Fruit fly (Drosophila melanogaster): ENCODE results near the gene CG43638.

The CG43638 gene

DNA sequence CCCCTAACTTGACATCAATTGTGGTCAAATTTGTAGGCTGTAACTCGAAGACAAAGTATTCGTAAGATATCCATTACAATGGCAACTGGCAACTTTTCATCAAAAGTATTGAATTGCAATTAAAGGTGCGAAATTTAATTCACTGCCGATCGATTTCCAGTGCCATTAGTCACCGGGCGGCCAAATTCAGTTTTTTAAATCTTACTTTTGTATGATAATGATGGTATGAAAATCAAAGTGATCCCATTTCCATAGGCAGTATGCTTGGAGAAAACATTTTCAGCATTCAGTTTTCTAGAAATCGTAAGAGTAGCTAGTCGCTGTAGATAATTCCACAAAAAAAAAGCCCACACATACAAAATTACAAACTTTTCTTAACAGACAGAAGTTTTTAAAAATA, at the start of gene CG43638:
TSS of gene CG43638 (plus strand) at position 301 of the 400 bp plus-strand sequence.
- TF ChIP-seq GATAd (GFP tag; optimal IDR thresholded peaks at IDR 0.05): no peak
- no peak for TF ChIP-seq Abd-B (GFP tag; optimal IDR thresholded peaks at IDR 0.05)
- no peak for TF ChIP-seq dmrt93B (GFP tag; optimal IDR thresholded peaks at IDR 0.05)
- TF ChIP-seq Dif (GFP tag; optimal IDR thresholded peaks at IDR 0.05; ENCODE audit: partially characterized antibody): no peak
- no peak for TF ChIP-seq Vsx2 (GFP tag; optimal IDR thresholded peaks at IDR 0.05; ENCODE audit: partially characterized antibody)
- TF ChIP-seq Myc (optimal IDR thresholded peaks at IDR 0.05): no peak
- no peak for TF ChIP-seq fru (GFP tag; optimal IDR thresholded peaks at IDR 0.05)
- no peak for TF ChIP-seq brk (GFP tag; optimal IDR thresholded peaks at IDR 0.05)
- no peak for TF ChIP-seq woc (GFP tag; optimal IDR thresholded peaks at IDR 0.05)
- no peak for TF ChIP-seq OdsH (GFP tag; optimal IDR thresholded peaks at IDR 0.05)

DNA sequence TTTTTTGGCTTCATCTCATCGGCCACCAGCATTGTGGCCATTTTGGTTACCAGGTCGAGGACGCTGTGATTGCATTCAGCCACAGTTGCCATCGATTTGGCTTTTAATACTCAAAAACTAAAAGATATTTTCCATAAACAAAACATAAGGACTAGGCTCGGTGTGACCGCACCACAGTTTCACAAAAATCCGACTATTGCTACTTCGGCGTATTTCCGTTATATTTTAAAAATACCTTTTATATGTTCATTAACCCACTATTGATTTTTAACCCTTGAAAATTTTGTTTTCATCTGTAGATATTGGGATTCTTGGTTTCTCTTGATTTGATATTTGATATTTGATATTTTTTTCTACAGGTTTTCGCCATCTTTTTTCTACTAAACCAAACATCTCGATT, 46.4 kb upstream of the CG43638 start, which contains the start of gene Grip163:
TSS of gene Grip163 (minus strand) at position 180 of the 400 bp plus-strand sequence.
- TF ChIP-seq GATAd (GFP tag; optimal IDR thresholded peaks at IDR 0.05) (no peak), dl (GFP tag; optimal IDR thresholded peaks at IDR 0.05; ENCODE audit: insufficient read depth in 1 of 2, partially characterized antibody in 2 of 2) (no peak), h (GFP tag; optimal IDR thresholded peaks at IDR 0.05) (no peak), HLH106 (tag; optimal IDR thresholded peaks at IDR 0.05) (no peak), Dif (GFP tag; optimal IDR thresholded peaks at IDR 0.05; ENCODE audit: partially characterized antibody) (no peak), Jra (GFP tag; optimal IDR thresholded peaks at IDR 0.05) (no peak), Sp1 (GFP tag; optimal IDR thresholded peaks at IDR 0.05) (no peak), sage (GFP tag; optimal IDR thresholded peaks at IDR 0.05) (no peak), foxo (GFP tag; optimal IDR thresholded peaks at IDR 0.05) (no peak), Abd-B (GFP tag; optimal IDR thresholded peaks at IDR 0.05) (no peak)

- TF ChIP-seq sage (GFP tag; optimal IDR thresholded peaks at IDR 0.05) (peak; percentile 38), brk (GFP tag; optimal IDR thresholded peaks at IDR 0.05) (no peak), fru (GFP tag; optimal IDR thresholded peaks at IDR 0.05) (peak; percentile 73), woc (GFP tag; optimal IDR thresholded peaks at IDR 0.05) (peak; percentile 51), dsf (GFP tag; optimal IDR thresholded peaks at IDR 0.05; ENCODE audit: borderline replicate concordance) (peak; percentile 48), CG32264 (GFP tag; optimal IDR thresholded peaks at IDR 0.05) (no peak), dmrt93B (GFP tag; optimal IDR thresholded peaks at IDR 0.05) (peak; percentile 34), br (GFP tag; optimal IDR thresholded peaks at IDR 0.05) (peak; percentile 68), rgr (GFP tag; optimal IDR thresholded peaks at IDR 0.05) (peak; percentile 82), Hnf4 (GFP tag; optimal IDR thresholded peaks at IDR 0.05) (peak; percentile 85), Rel (GFP tag; optimal IDR thresholded peaks at IDR 0.05) (no peak), Rel (tag; optimal IDR thresholded peaks at IDR 0.05) (peak; percentile 5), HLH106 (tag; optimal IDR thresholded peaks at IDR 0.05) (peak; percentile 45), N (GFP tag; optimal IDR thresholded peaks at IDR 0.05) (no peak), Vsx2 (GFP tag; optimal IDR thresholded peaks at IDR 0.05; ENCODE audit: partially characterized antibody) (no peak), usp (GFP tag; optimal IDR thresholded peaks at IDR 0.05) (no peak), lola (GFP tag; optimal IDR thresholded peaks at IDR 0.05) (no peak), Abd-B (GFP tag; optimal IDR thresholded peaks at IDR 0.05) (no peak), psq (GFP tag; optimal IDR thresholded peaks at IDR 0.05) (peak; percentile 70), foxo (GFP tag; optimal IDR thresholded peaks at IDR 0.05) (peak in 1 of 2 experiments; percentile 75), CG9705 (GFP tag; optimal IDR thresholded peaks at IDR 0.05) (peak; percentile 20), Sp1 (GFP tag; optimal IDR thresholded peaks at IDR 0.05) (peak; percentile 42), h (GFP tag; optimal IDR thresholded peaks at IDR 0.05) (peak; percentile 79), OdsH (GFP tag; optimal IDR thresholded peaks at IDR 0.05) (peak; percentile 71), Myc (optimal IDR thresholded peaks at IDR 0.05) (peak; percentile 58), Dif (GFP tag; optimal IDR thresholded peaks at IDR 0.05; ENCODE audit: partially characterized antibody) (no peak), Hr83 (GFP tag; optimal IDR thresholded peaks at IDR 0.05; ENCODE audit: poor library complexity, severe bottlenecking) (peak; percentile 14), Dfd (GFP tag; optimal IDR thresholded peaks at IDR 0.05) (no peak), Mio (GFP tag; optimal IDR thresholded peaks at IDR 0.05) (no peak), pan (optimal IDR thresholded peaks at IDR 0.05) (no peak), jim (GFP tag; optimal IDR thresholded peaks at IDR 0.05) (no peak), ey (GFP tag; optimal IDR thresholded peaks at IDR 0.05) (peak; percentile 67), Jra (GFP tag; optimal IDR thresholded peaks at IDR 0.05) (peak; percentile 71), tai (GFP tag; optimal IDR thresholded peaks at IDR 0.05) (no peak), GATAd (GFP tag; optimal IDR thresholded peaks at IDR 0.05) (peak; percentile 48), CrebA (GFP tag; optimal IDR thresholded peaks at IDR 0.05; ENCODE audit: borderline replicate concordance) (no peak), dl (GFP tag; optimal IDR thresholded peaks at IDR 0.05; ENCODE audit: insufficient read depth in 1 of 2, partially characterized antibody in 2 of 2) (no peak), Hr78 (GFP tag; optimal IDR thresholded peaks at IDR 0.05) (no peak), sv (GFP tag; optimal IDR thresholded peaks at IDR 0.05) (peak; percentile 75)
Measured at dm6 chr3L:12002321-12003248, 41.8 kb upstream of the CG43638 start, which contains the start of the genes Pop2 and CG6928. Gene Pop2, minus strand, starts transcription at chr3L:12002915. Gene CG6928, plus strand, starts transcription at chr3L:12003155.

Measured in whole organism, wandering third instar larva.